Fruit fly (Drosophila melanogaster) whole organism, embryonic: Measurements from ENCODE around the gene CG31459.

ENCODE experiments used
- C15 ChIP-seq: fragments of 200-800 bp; sonication (Bioruptor generic); IDR thresholded peaks from 3 replicates; pipeline ENCODE4 v1.3.6; 2022; ENCODE audit warnings: missing biosample characterization, missing genetic modification characterization
- CG10654 ChIP-seq: fragments of 200-800 bp; sonication (Bioruptor generic); optimal IDR thresholded peaks from 2 replicates; lab custom pipeline; 2016; ENCODE audit warnings: missing biosample characterization, missing genetic modification characterization
- CG12942 ChIP-seq: fragments of 200-800 bp; sonication (Bioruptor generic); optimal IDR thresholded peaks from 3 replicates; lab custom pipeline; 2016; ENCODE audit warnings: missing biosample characterization, missing genetic modification characterization
- CG14014 ChIP-seq: fragments of 200-800 bp; sonication (Bioruptor generic); IDR thresholded peaks from 2 replicates; pipeline ENCODE4 v1.3.6; 2022; ENCODE audit warnings: missing biosample characterization, missing genetic modification characterization
- CG14050 ChIP-seq: fragments of 200-800 bp; sonication (Bioruptor generic); IDR thresholded peaks from 3 replicates; pipeline ENCODE4 v1.3.6; 2022; ENCODE audit warnings: missing biosample characterization, missing genetic modification characterization
- CG14667 ChIP-seq: fragments of 200-800 bp; sonication (Bioruptor generic); IDR thresholded peaks from 2 replicates; pipeline ENCODE4 v1.3.6; 2022; ENCODE audit warnings: missing biosample characterization, missing genetic modification characterization
- CG14710 ChIP-seq: fragments of 200-800 bp; sonication (Bioruptor generic); optimal IDR thresholded peaks from 3 replicates; lab custom pipeline; 2019; ENCODE audit warnings: missing biosample characterization, mild to moderate bottlenecking, missing genetic modification characterization, moderate library complexity
- CG15073 ChIP-seq: fragments of 200-800 bp; sonication (Bioruptor generic); optimal IDR thresholded peaks from 2 replicates; lab custom pipeline; 2016; ENCODE audit warnings: missing biosample characterization, missing genetic modification characterization
- CG18262 ChIP-seq: fragments of 200-800 bp; optimal IDR thresholded peaks from 3 replicates; lab custom pipeline; 2019; ENCODE audit warnings: missing biosample characterization, mild to moderate bottlenecking, missing genetic modification characterization, moderate library complexity
- CG18599 ChIP-seq: fragments of 200-800 bp; sonication (Bioruptor generic); optimal IDR thresholded peaks from 3 replicates; lab custom pipeline; 2017; ENCODE audit warnings: missing biosample characterization, missing genetic modification characterization, mild to moderate bottlenecking, moderate library complexity, missing genetic modification reagents
- CG30020 ChIP-seq: fragments of 200-800 bp; optimal IDR thresholded peaks from 2 replicates; lab custom pipeline; 2019; ENCODE audit warnings: missing biosample characterization, mild to moderate bottlenecking, missing genetic modification characterization, moderate library complexity
- CG30403 ChIP-seq: fragments of 200-800 bp; sonication (Bioruptor generic); optimal IDR thresholded peaks from 3 replicates; lab custom pipeline; 2016; ENCODE audit warnings: missing biosample characterization, missing genetic modification characterization
- CG32772 ChIP-seq: fragments of 200-800 bp; sonication (Bioruptor generic); IDR thresholded peaks from 2 replicates; pipeline ENCODE4 v1.3.6; 2022; ENCODE audit warnings: missing biosample characterization, missing genetic modification characterization
- CG33213 ChIP-seq: fragments of 200-800 bp; sonication (Bioruptor generic); optimal IDR thresholded peaks from 3 replicates; lab custom pipeline; 2016; ENCODE audit warnings: missing biosample characterization, missing genetic modification characterization
- CG3847 ChIP-seq: fragments of 200-800 bp; sonication (Bioruptor generic); IDR thresholded peaks from 2 replicates; pipeline ENCODE4 v1.3.6; 2022; ENCODE audit warnings: missing biosample characterization, missing genetic modification characterization
- CG4854 ChIP-seq: fragments of 200-800 bp; sonication (Bioruptor generic); optimal IDR thresholded peaks from 2 replicates; lab custom pipeline; 2016; ENCODE audit warnings: missing biosample characterization, missing genetic modification characterization, inconsistent platforms
- CG6813 ChIP-seq: fragments of 200-800 bp; sonication (Bioruptor generic); optimal IDR thresholded peaks from 2 replicates; lab custom pipeline; 2017; ENCODE audit warnings: missing biosample characterization, missing genetic modification characterization, mild to moderate bottlenecking, moderate library complexity, missing genetic modification reagents
- CG7745 ChIP-seq: fragments of 200-800 bp; sonication (Bioruptor generic); optimal IDR thresholded peaks from 2 replicates; lab custom pipeline; 2018; ENCODE audit warnings: missing biosample characterization, mild to moderate bottlenecking, missing genetic modification characterization, moderate library complexity
- CG7928 ChIP-seq: fragments of 200-800 bp; sonication (Bioruptor generic); optimal IDR thresholded peaks from 2 replicates; lab custom pipeline; 2017; ENCODE audit warnings: missing biosample characterization, mild to moderate bottlenecking, missing genetic modification characterization
- CG8765 ChIP-seq: fragments of 200-800 bp; sonication (Bioruptor generic); IDR thresholded peaks from 2 replicates; pipeline ENCODE4 v1.3.6; 2022; ENCODE audit warnings: missing biosample characterization, missing genetic modification characterization
- CG9876 ChIP-seq: fragments of 200-800 bp; sonication (Bioruptor generic); optimal IDR thresholded peaks from 2 replicates; lab custom pipeline; 2016; ENCODE audit warnings: missing biosample characterization, missing genetic modification characterization
- D19A ChIP-seq: fragments of 200-800 bp; optimal IDR thresholded peaks from 3 replicates; lab custom pipeline; 2019; ENCODE audit warnings: missing biosample characterization, mild to moderate bottlenecking, missing genetic modification characterization, moderate library complexity
- Dbx ChIP-seq: fragments of 200-800 bp; sonication (Bioruptor generic); IDR thresholded peaks from 3 replicates; pipeline ENCODE4 v1.3.6; 2022; ENCODE audit warnings: missing biosample characterization, missing genetic modification characterization
- Dref ChIP-seq: fragments of 200-800 bp; sonication (Bioruptor generic); IDR thresholded peaks from 2 replicates; pipeline ENCODE4 v1.3.6; 2022; ENCODE audit warnings: missing biosample characterization, missing genetic modification characterization
- Hmr ChIP-seq: fragments of 200-800 bp; sonication (Bioruptor generic); optimal IDR thresholded peaks from 3 replicates; lab custom pipeline; 2017; ENCODE audit warnings: mild to moderate bottlenecking, missing biosample characterization, missing genetic modification reagents, missing genetic modification characterization
- Jarid2 ChIP-seq: fragments of 200-800 bp; sonication (Bioruptor generic); optimal IDR thresholded peaks from 3 replicates; lab custom pipeline; 2017; ENCODE audit warnings: mild to moderate bottlenecking, missing biosample characterization, missing genetic modification reagents, missing genetic modification characterization
- MBD-R2 ChIP-seq: fragments of 200-800 bp; sonication (Bioruptor generic); IDR thresholded peaks from 2 replicates; pipeline ENCODE4 v1.3.6; 2022; ENCODE audit warnings: missing biosample characterization, missing genetic modification characterization
- MESR4 ChIP-seq: fragments of 200-800 bp; sonication (Bioruptor generic); optimal IDR thresholded peaks from 2 replicates; lab custom pipeline; 2018; ENCODE audit warnings: missing biosample characterization, mild to moderate bottlenecking, missing genetic modification characterization, moderate library complexity
- Max ChIP-seq: fragments of 200-800 bp; sonication (Bioruptor generic); optimal IDR thresholded peaks from 2 replicates; lab custom pipeline; 2016; ENCODE audit warnings: missing biosample characterization, mild to moderate bottlenecking, missing genetic modification characterization
- Myb ChIP-seq: fragments of 200-800 bp; sonication (Bioruptor generic); optimal IDR thresholded peaks from 2 replicates; lab custom pipeline; 2016; ENCODE audit warnings: missing biosample characterization, missing genetic modification characterization
- NC2β ChIP-seq: fragments of 200-800 bp; sonication (Bioruptor generic); optimal IDR thresholded peaks from 2 replicates; lab custom pipeline; 2016; ENCODE audit warnings: missing biosample characterization, missing genetic modification characterization
- Nf-YC ChIP-seq: fragments of 200-800 bp; optimal IDR thresholded peaks from 3 replicates; lab custom pipeline; 2019; ENCODE audit warnings: missing biosample characterization, mild to moderate bottlenecking, missing genetic modification characterization, moderate library complexity
- NfI ChIP-seq: fragments of 200-800 bp; sonication (Bioruptor generic); optimal IDR thresholded peaks from 3 replicates; lab custom pipeline; 2018; ENCODE audit warnings: missing biosample characterization, mild to moderate bottlenecking, missing genetic modification characterization, moderate library complexity
- Oaz ChIP-seq: fragments of 200-800 bp; sonication (Bioruptor generic); IDR thresholded peaks from 2 replicates; pipeline ENCODE4 v1.3.6; 2022; ENCODE audit warnings: missing biosample characterization, missing genetic modification characterization
- aop ChIP-seq: fragments of 200-800 bp; sonication (Bioruptor generic); IDR thresholded peaks from 2 replicates; pipeline ENCODE4 v1.3.6; 2022; ENCODE audit warnings: missing biosample characterization, missing genetic modification characterization
- ato ChIP-seq: fragments of 200-800 bp; sonication (Bioruptor generic); IDR thresholded peaks from 2 replicates; pipeline ENCODE4 v1.3.6; 2022; ENCODE audit warnings: missing biosample characterization, missing genetic modification characterization; ENCODE audit not compliant: partially characterized antibody
- chm ChIP-seq: fragments of 200-800 bp; sonication (Bioruptor generic); IDR thresholded peaks from 2 replicates; pipeline ENCODE4 v1.3.6; 2022; ENCODE audit warnings: missing biosample characterization, missing genetic modification characterization
- chn ChIP-seq: fragments of 200-800 bp; sonication (Bioruptor generic); optimal IDR thresholded peaks from 2 replicates; lab custom pipeline; 2016; ENCODE audit warnings: missing biosample characterization, missing genetic modification characterization
- en ChIP-seq: fragments of 200-800 bp; sonication (Bioruptor generic); optimal IDR thresholded peaks from 2 replicates; lab custom pipeline; 2016; ENCODE audit warnings: missing biosample characterization, missing genetic modification characterization
- her ChIP-seq: fragments of 200-800 bp; sonication (Bioruptor generic); optimal IDR thresholded peaks from 2 replicates; lab custom pipeline; 2016; ENCODE audit warnings: missing biosample characterization, missing genetic modification characterization
- mam ChIP-seq: fragments of 200-800 bp; sonication (Bioruptor generic); optimal IDR thresholded peaks from 3 replicates; lab custom pipeline; 2016; ENCODE audit warnings: missing biosample characterization, missing genetic modification characterization
- nmo ChIP-seq: fragments of 200-800 bp; sonication (Bioruptor generic); optimal IDR thresholded peaks from 2 replicates; lab custom pipeline; 2018; ENCODE audit warnings: missing biosample characterization, mild to moderate bottlenecking, missing genetic modification characterization, moderate library complexity
- pan ChIP-seq, 4 experiments: fragments of >200 bp in 3 of 4; fragments of 200-800 bp in 1 of 4; sonication (Bioruptor generic) in 1 of 4; optimal IDR thresholded peaks in 3 of 4; IDR thresholded peaks in 1 of 4; 2 replicates each; pipeline versions ENCODE4 v1.3.6 to Lab custom; 2017 to 2022; ENCODE audit warnings: missing biosample characterization in 2 of 4, missing genetic modification characterization in 2 of 4, mixed read lengths in 1 of 4
- pfk ChIP-seq: fragments of 200-800 bp; sonication (Bioruptor generic); optimal IDR thresholded peaks from 2 replicates; lab custom pipeline; 2018; ENCODE audit warnings: missing biosample characterization, mild to moderate bottlenecking, missing genetic modification characterization, moderate library complexity
- phol ChIP-seq: fragments of 200-800 bp; sonication (Bioruptor generic); optimal IDR thresholded peaks from 3 replicates; lab custom pipeline; 2018; ENCODE audit warnings: missing biosample characterization, mild to moderate bottlenecking, missing genetic modification characterization, moderate library complexity
- sqz ChIP-seq: fragments of 200-800 bp; sonication (Bioruptor generic); optimal IDR thresholded peaks from 3 replicates; lab custom pipeline; 2018; ENCODE audit warnings: missing biosample characterization, mild to moderate bottlenecking, missing genetic modification characterization
- zfh2 ChIP-seq: fragments of 200-800 bp; sonication (Bioruptor generic); optimal IDR thresholded peaks from 2 replicates; lab custom pipeline; 2016; ENCODE audit warnings: missing biosample characterization, missing genetic modification characterization

Gene CG31459

DNA sequence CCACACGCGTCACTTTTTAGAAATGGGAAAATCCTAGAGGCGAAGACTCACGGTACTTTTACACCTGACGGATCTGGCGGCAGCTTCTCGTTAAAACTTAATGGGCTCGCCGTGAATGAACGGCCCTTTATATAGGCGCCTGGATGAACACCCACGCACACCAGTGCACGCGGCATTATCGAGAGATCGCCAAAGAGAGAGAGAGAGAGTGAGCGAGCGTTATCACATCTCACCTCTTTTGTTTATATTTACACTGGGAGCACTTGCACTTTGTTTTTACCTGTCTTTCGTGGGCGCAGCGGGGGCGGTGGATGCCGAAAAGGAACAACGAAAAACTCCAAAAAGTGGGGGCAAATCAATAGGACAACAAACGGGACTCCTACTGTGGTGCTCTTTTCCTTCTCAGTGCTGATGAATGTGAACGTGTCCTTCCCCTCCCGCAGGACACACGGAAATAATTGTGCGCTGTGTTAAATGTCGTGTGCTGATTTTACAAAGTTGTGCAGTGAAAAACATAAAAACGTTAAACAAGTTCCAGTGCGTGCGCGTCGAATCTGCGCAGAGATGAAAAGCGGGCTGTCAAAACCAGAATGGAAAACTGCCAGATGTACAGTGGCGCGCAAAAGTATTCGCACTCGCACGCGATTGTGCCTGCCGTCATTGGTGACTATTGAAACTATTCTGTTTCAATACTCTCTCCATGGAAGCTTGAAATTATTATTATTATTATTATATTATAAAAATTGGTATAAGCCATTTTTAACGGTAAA, 34.7 kb downstream of the CG31459 start, which contains the start of gene Mrp5 (continued):
- TF ChIP-seq chm = 0 out of 2 replicates have a peak, but pooled peaks have one; percentile 51
- peak; percentile 49; the same call in 1 of the 2 replicates for TF ChIP-seq aop (GFP tag; lab: Robert Waterston, UW)
- no peak for TF ChIP-seq zfh2
- peak; percentile 18; the same call in 1 of the 2 replicates for TF ChIP-seq Oaz
- no peak for TF ChIP-seq CG15073 (GFP tag; lab: Kevin White, UChicago)
- no peak for TF ChIP-seq CG30020
- TF ChIP-seq CG12942 (GFP tag; lab: Kevin White, UChicago) = peak; percentile 23
- TF ChIP-seq nmo (GFP tag; lab: Kevin White, UChicago) = peak; percentile 41
- peak; percentile 53; the same call in 1 of the 2 replicates for TF ChIP-seq CG14014 (GFP tag; lab: Robert Waterston, UW)
- peak; percentile 46; the same call in 1 of the 3 replicates for TF ChIP-seq Dbx (GFP tag; lab: Robert Waterston, UW)
- 0 out of 3 replicates have a peak, but pooled peaks have one; percentile 47 for TF ChIP-seq C15 (GFP tag; lab: Robert Waterston, UW)
- TF ChIP-seq CG7745 (tag; lab: Kevin White, UChicago) = no peak
- TF ChIP-seq CG14667 (GFP tag; lab: Robert Waterston, UW) = 0 out of 2 replicates have a peak, but pooled peaks have one; percentile 16

DNA sequence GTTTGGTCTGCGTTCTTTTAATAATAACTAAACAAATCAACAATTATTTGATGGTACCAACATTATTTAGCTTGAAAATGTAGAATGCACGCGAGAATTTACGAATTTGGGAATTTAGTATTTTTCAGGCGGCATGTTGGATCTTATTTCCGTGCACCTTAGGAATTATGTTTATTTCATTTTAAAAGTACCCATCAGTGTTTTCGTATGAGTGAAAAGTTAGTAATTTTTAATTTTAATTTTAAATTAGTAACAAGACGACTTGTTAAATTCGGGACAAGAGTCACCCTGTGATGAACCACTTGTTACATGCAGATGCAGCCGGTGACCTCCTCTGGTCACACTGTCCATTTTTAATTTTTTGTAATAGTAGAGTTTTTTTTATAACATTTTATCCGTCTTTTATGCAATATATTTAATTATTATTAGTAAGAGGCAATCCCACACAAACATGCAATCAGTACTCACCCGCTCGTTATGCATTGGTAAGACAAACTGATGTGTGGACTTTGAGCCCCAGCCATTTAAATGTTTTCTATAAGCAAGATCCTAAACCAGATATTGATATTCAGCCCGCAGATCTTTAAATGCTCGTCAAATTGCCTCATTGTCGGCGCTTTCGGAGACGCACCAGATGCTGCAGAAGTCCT, 36.9 kb downstream of the CG31459 start, which contains the start of the genes CG17186 and Arc42:
CG17186 (minus strand) TSS at position 88 of the 650 bp plus-strand sequence.
Arc42 (plus strand) TSS at position 311 of the 650 bp plus-strand sequence.
- TF ChIP-seq CG8765 (GFP tag; lab: Robert Waterston, UW) (no peak), NfI (GFP tag; lab: Kevin White, UChicago) (peak; percentile 33), CG10654 (peak; percentile 28), NC2β (GFP tag; lab: Kevin White, UChicago) (no peak), CG9876 (no peak), CG18599 (GFP tag; lab: Kevin White, UChicago) (no peak), CG30403 (GFP tag; lab: Kevin White, UChicago) (no peak), CG18262 (tag; lab: Kevin White, UChicago) (peak; percentile 19), CG32772 (GFP tag; lab: Robert Waterston, UW) (no peak), CG33213 (GFP tag; lab: Kevin White, UChicago) (peak; percentile 14), pan (optimal IDR thresholded peaks at IDR 0.05; lab: Kevin White, UChicago) (no peak), pan (GFP tag; optimal IDR thresholded peaks at IDR 0.05 in 1 of 2, IDR thresholded peaks at IDR 0.05 in 1 of 2) (no peak), Jarid2 (GFP tag; lab: Kevin White, UChicago) (no peak), Nf-YC (peak; percentile 19), CG14710 (tag; lab: Kevin White, UChicago) (peak; percentile 71), CG14050 (GFP tag; lab: Robert Waterston, UW) (no peak; the same call in 2 of the 3 replicates), CG4854 (no peak), en (GFP tag; lab: Kevin White, UChicago) (no peak), pfk (GFP tag; lab: Kevin White, UChicago) (no peak), chn (GFP tag; lab: Kevin White, UChicago) (no peak), MESR4 (no peak), CG6813 (GFP tag; lab: Kevin White, UChicago) (no peak), CG7928 (peak; percentile 10), D19A (tag; lab: Kevin White, UChicago) (no peak), mam (GFP tag; lab: Kevin White, UChicago) (no peak), Hmr (peak; percentile 42), Dref (GFP tag; lab: Robert Waterston, UW) (no peak), MBD-R2 (GFP tag; lab: Robert Waterston, UW) (peak; percentile 72), CG3847 (GFP tag; lab: Robert Waterston, UW) (no peak), her (GFP tag; lab: Kevin White, UChicago) (no peak), Max (GFP tag; lab: Kevin White, UChicago) (peak; percentile 53), phol (tag; lab: Kevin White, UChicago) (peak; percentile 64), Myb (GFP tag; lab: Kevin White, UChicago) (peak; percentile 8), sqz (peak; percentile 73), ato (GFP tag; lab: Robert Waterston, UW) (no peak)
